Fruit fly (Drosophila melanogaster) whole organism, embryonic: Measurements from ENCODE around the gene CG7135.
A peak's percentile ranks its signal among the peaks of the same experiment; 100 is the strongest.

Source experiments
- CG16863 ChIP-seq: fragments of 200-800 bp; sonication (Bioruptor generic); optimal IDR thresholded peaks from 3 replicates; lab custom pipeline; 2016; ENCODE audit warnings: missing biosample characterization, missing genetic modification characterization
- CG2116 ChIP-seq: fragments of 200-800 bp; sonication (Bioruptor generic); optimal IDR thresholded peaks from 3 replicates; lab custom pipeline; 2018; ENCODE audit warnings: missing biosample characterization, mild to moderate bottlenecking, missing genetic modification characterization
- CG4730 ChIP-seq: fragments of 200-800 bp; sonication (Bioruptor generic); IDR thresholded peaks from 2 replicates; pipeline ENCODE4 v1.3.6; 2022; ENCODE audit warnings: missing biosample characterization, missing genetic modification characterization
- CG6272 ChIP-seq: fragments of 200-800 bp; sonication (Bioruptor generic); IDR thresholded peaks from 2 replicates; pipeline ENCODE4 v1.3.6; 2022; ENCODE audit warnings: missing biosample characterization, missing genetic modification characterization
- Dbx ChIP-seq: fragments of 200-800 bp; sonication (Bioruptor generic); IDR thresholded peaks from 3 replicates; pipeline ENCODE4 v1.3.6; 2022; ENCODE audit warnings: missing biosample characterization, missing genetic modification characterization
- luna ChIP-seq: fragments of 200-800 bp; sonication (Bioruptor generic); optimal IDR thresholded peaks from 2 replicates; lab custom pipeline; 2016; ENCODE audit warnings: missing biosample characterization, missing genetic modification characterization
- slou ChIP-seq: fragments of 200-800 bp; sonication (Bioruptor generic); optimal IDR thresholded peaks from 3 replicates; lab custom pipeline; 2016; ENCODE audit warnings: missing biosample characterization, missing genetic modification characterization
- so ChIP-seq: fragments of 200-800 bp; sonication (Bioruptor generic); IDR thresholded peaks from 3 replicates; pipeline ENCODE4 v1.3.6; 2022; ENCODE audit warnings: missing biosample characterization, missing genetic modification characterization

dm6 chrX:18136059-18136458, 32.6 kb downstream of the CG7135 start:
- TF ChIP-seq slou, result no peak
- no peak for TF ChIP-seq luna (GFP tag; lab: Kevin White, UChicago)
- no peak for TF ChIP-seq CG6272 (GFP tag; lab: Robert Waterston, UW)
- TF ChIP-seq CG2116 (GFP tag; lab: Kevin White, UChicago), result no peak
- TF ChIP-seq Dbx (GFP tag; lab: Robert Waterston, UW), result no peak
- TF ChIP-seq so, result 0 out of 3 replicates have a peak, but pooled peaks have one; percentile 12
- no peak for TF ChIP-seq CG16863 (GFP tag; lab: Kevin White, UChicago)
- no peak for TF ChIP-seq CG4730 (GFP tag; lab: Robert Waterston, UW)
